Fruit fly (Drosophila melanogaster) whole organism, prepupa: ENCODE data around the gene CG13315.

ENCODE experiments used
- Blimp-1 ChIP-seq: fragments of 200-800 bp; sonication (Bioruptor generic); optimal IDR thresholded peaks from 3 replicates; lab custom pipeline; 2017; ENCODE audit warnings: missing biosample characterization, missing genetic modification characterization, mild to moderate bottlenecking, moderate library complexity, missing genetic modification reagents
- CG10669 ChIP-seq: fragments of 200-800 bp; sonication (Bioruptor generic); optimal IDR thresholded peaks from 3 replicates; lab custom pipeline; 2018; ENCODE audit warnings: missing biosample characterization, mild to moderate bottlenecking, missing genetic modification characterization, moderate library complexity
- CG11294 ChIP-seq: fragments of 200-800 bp; sonication (Bioruptor generic); IDR thresholded peaks from 2 replicates; pipeline ENCODE4 v1.3.6; 2022; ENCODE audit warnings: missing biosample characterization, missing genetic modification characterization
- CG11762 ChIP-seq: fragments of 200-800 bp; sonication (Bioruptor generic); optimal IDR thresholded peaks from 3 replicates; lab custom pipeline; 2016; ENCODE audit warnings: missing biosample characterization, missing genetic modification characterization; ENCODE audit not compliant: insufficient read depth
- CG11902 ChIP-seq: fragments of 200-800 bp; sonication (Bioruptor generic); optimal IDR thresholded peaks from 3 replicates; lab custom pipeline; 2016; ENCODE audit warnings: missing biosample characterization, missing genetic modification characterization
- CG15336 ChIP-seq: fragments of 200-800 bp; sonication (Bioruptor generic); IDR thresholded peaks from 2 replicates; pipeline ENCODE4 v1.3.6; 2022; ENCODE audit warnings: missing biosample characterization, missing genetic modification characterization
- CG1621 ChIP-seq: fragments of 200-800 bp; sonication (Bioruptor generic); optimal IDR thresholded peaks from 3 replicates; lab custom pipeline; 2018; ENCODE audit warnings: missing biosample characterization, mild to moderate bottlenecking, missing genetic modification characterization
- CG16779 ChIP-seq: fragments of 200-800 bp; sonication (Bioruptor generic); optimal IDR thresholded peaks from 3 replicates; lab custom pipeline; 2017; ENCODE audit warnings: missing biosample characterization, mild to moderate bottlenecking, missing genetic modification characterization
- CG3032 ChIP-seq: fragments of 200-800 bp; optimal IDR thresholded peaks from 2 replicates; lab custom pipeline; 2019; ENCODE audit warnings: missing biosample characterization, mild to moderate bottlenecking, missing genetic modification characterization, moderate library complexity
- CG32006 ChIP-seq: fragments of 200-800 bp; sonication (Bioruptor generic); optimal IDR thresholded peaks from 3 replicates; lab custom pipeline; 2017; ENCODE audit warnings: missing biosample characterization, mild to moderate bottlenecking, missing genetic modification characterization
- CG34406 ChIP-seq: fragments of 200-800 bp; sonication (Bioruptor generic); optimal IDR thresholded peaks from 3 replicates; lab custom pipeline; 2016; ENCODE audit warnings: missing biosample characterization, missing genetic modification characterization
- CG3919 ChIP-seq: fragments of 200-800 bp; sonication (Bioruptor generic); optimal IDR thresholded peaks from 3 replicates; lab custom pipeline; 2016; ENCODE audit warnings: missing biosample characterization, missing genetic modification characterization
- CG4318 ChIP-seq: fragments of 200-800 bp; sonication (Bioruptor generic); optimal IDR thresholded peaks from 3 replicates; lab custom pipeline; 2017; ENCODE audit warnings: missing biosample characterization, mild to moderate bottlenecking, missing genetic modification characterization
- CG6163 ChIP-seq: fragments of 200-800 bp; sonication (Bioruptor generic); IDR thresholded peaks from 3 replicates; pipeline ENCODE4 v1.3.6; 2022; ENCODE audit warnings: missing biosample characterization, missing genetic modification characterization
- CG6276 ChIP-seq: fragments of 200-800 bp; sonication (Bioruptor generic); optimal IDR thresholded peaks from 2 replicates; lab custom pipeline; 2017; ENCODE audit warnings: missing biosample characterization, mild to moderate bottlenecking, missing genetic modification characterization
- CG6808 ChIP-seq: fragments of 200-800 bp; sonication (Bioruptor generic); optimal IDR thresholded peaks from 3 replicates; lab custom pipeline; 2017; ENCODE audit warnings: missing biosample characterization, missing genetic modification characterization, mild to moderate bottlenecking, moderate library complexity, missing genetic modification reagents
- CG6854 ChIP-seq: fragments of 200-800 bp; sonication (Bioruptor generic); optimal IDR thresholded peaks from 2 replicates; lab custom pipeline; 2017; ENCODE audit warnings: missing biosample characterization, mild to moderate bottlenecking, missing genetic modification characterization
- CG7368 ChIP-seq: fragments of 200-800 bp; sonication (Bioruptor generic); optimal IDR thresholded peaks from 3 replicates; lab custom pipeline; 2016; ENCODE audit warnings: missing biosample characterization, missing genetic modification characterization
- CG8119 ChIP-seq: fragments of 200-800 bp; sonication (Bioruptor generic); IDR thresholded peaks from 3 replicates; pipeline ENCODE4 v1.3.6; 2022; ENCODE audit warnings: missing biosample characterization, missing genetic modification characterization
- CG8319 ChIP-seq: fragments of 200-800 bp; sonication (Bioruptor generic); optimal IDR thresholded peaks from 3 replicates; lab custom pipeline; 2016; ENCODE audit warnings: missing biosample characterization, missing genetic modification characterization
- CG8632 ChIP-seq: fragments of 200-800 bp; sonication (Bioruptor generic); optimal IDR thresholded peaks from 3 replicates; lab custom pipeline; 2016; ENCODE audit warnings: missing biosample characterization, missing genetic modification characterization
- CG9139 ChIP-seq: fragments of 200-800 bp; sonication (Bioruptor generic); optimal IDR thresholded peaks from 3 replicates; lab custom pipeline; 2017; ENCODE audit warnings: missing biosample characterization, mild to moderate bottlenecking, missing genetic modification characterization
- Eip75B ChIP-seq: fragments of 200-800 bp; sonication (Bioruptor generic); optimal IDR thresholded peaks from 3 replicates; lab custom pipeline; 2016; ENCODE audit warnings: missing biosample characterization, missing genetic modification characterization
- Eip78C ChIP-seq: fragments of 200-800 bp; sonication (Bioruptor generic); peaks from one replicate; lab custom pipeline; 2016; ENCODE audit warnings: missing biosample characterization, missing genetic modification characterization
- Eip93F ChIP-seq: fragments of 200-800 bp; sonication (Bioruptor generic); optimal IDR thresholded peaks from 2 replicates; lab custom pipeline; 2016; ENCODE audit warnings: missing biosample characterization, mild to moderate bottlenecking, missing genetic modification characterization
- Ets96B ChIP-seq: fragments of 200-800 bp; optimal IDR thresholded peaks from 2 replicates; lab custom pipeline; 2019; ENCODE audit warnings: missing biosample characterization, mild to moderate bottlenecking, missing genetic modification characterization, moderate library complexity
- Hr38 ChIP-seq: sonication (Bioruptor generic); optimal IDR thresholded peaks from 2 replicates; lab custom pipeline; 2016; ENCODE audit warnings: missing biosample characterization, missing genetic modification characterization
- Hr4 ChIP-seq: fragments of 200-800 bp; sonication (Bioruptor generic); optimal IDR thresholded peaks from 3 replicates; lab custom pipeline; 2016; ENCODE audit warnings: missing biosample characterization, missing genetic modification characterization
- Lpt ChIP-seq: fragments of 200-800 bp; sonication (Bioruptor generic); optimal IDR thresholded peaks from 3 replicates; lab custom pipeline; 2016; ENCODE audit warnings: missing biosample characterization, missing genetic modification characterization
- Met ChIP-seq: fragments of 200-800 bp; sonication (Bioruptor generic); optimal IDR thresholded peaks from 3 replicates; lab custom pipeline; 2016; ENCODE audit warnings: missing biosample characterization, missing genetic modification characterization
- OdsH ChIP-seq: fragments of 200-800 bp; sonication (Bioruptor generic); optimal IDR thresholded peaks from 3 replicates; lab custom pipeline; 2016; ENCODE audit warnings: missing biosample characterization, missing genetic modification characterization
- Sox102F ChIP-seq: fragments of 200-800 bp; sonication (Bioruptor generic); optimal IDR thresholded peaks from 2 replicates; lab custom pipeline; 2016; ENCODE audit warnings: missing biosample characterization, mild to moderate bottlenecking, missing genetic modification characterization
- Sox14 ChIP-seq: fragments of 200-800 bp; sonication (Bioruptor generic); optimal IDR thresholded peaks from 3 replicates; lab custom pipeline; 2016; ENCODE audit warnings: missing biosample characterization, missing genetic modification characterization
- Sox15 ChIP-seq: fragments of 200-800 bp; sonication (Bioruptor generic); optimal IDR thresholded peaks from 3 replicates; lab custom pipeline; 2016; ENCODE audit warnings: missing biosample characterization, missing genetic modification characterization
- achi ChIP-seq: fragments of 200-800 bp; sonication (Bioruptor generic); optimal IDR thresholded peaks from 3 replicates; lab custom pipeline; 2016; ENCODE audit warnings: missing biosample characterization, missing genetic modification characterization
- acj6 ChIP-seq: fragments of 200-800 bp; sonication (Bioruptor generic); optimal IDR thresholded peaks from 3 replicates; lab custom pipeline; 2016; ENCODE audit warnings: missing biosample characterization, missing genetic modification characterization
- cyc ChIP-seq: fragments of 200-800 bp; sonication (Bioruptor generic); optimal IDR thresholded peaks from 3 replicates; lab custom pipeline; 2016; ENCODE audit warnings: missing biosample characterization, missing genetic modification characterization
- dac ChIP-seq: fragments of 200-800 bp; sonication (Bioruptor generic); optimal IDR thresholded peaks from 2 replicates; lab custom pipeline; 2017; ENCODE audit warnings: missing biosample characterization, mild to moderate bottlenecking, missing genetic modification characterization
- dsx ChIP-seq: fragments of 200-800 bp; optimal IDR thresholded peaks from 3 replicates; lab custom pipeline; 2019; ENCODE audit warnings: missing biosample characterization, mild to moderate bottlenecking, missing genetic modification characterization, moderate library complexity; ENCODE audit not compliant: poor library complexity, severe bottlenecking
- eg ChIP-seq: fragments of 200-800 bp; sonication (Bioruptor generic); IDR thresholded peaks from 3 replicates; pipeline ENCODE4 v1.3.6; 2022; ENCODE audit warnings: missing biosample characterization, missing genetic modification characterization
- esn ChIP-seq: fragments of 200-800 bp; sonication (Bioruptor generic); optimal IDR thresholded peaks from 2 replicates; lab custom pipeline; 2016; ENCODE audit warnings: missing biosample characterization, mild to moderate bottlenecking, missing genetic modification characterization, moderate library complexity
- fd59A ChIP-seq: fragments of 200-800 bp; sonication (Bioruptor generic); optimal IDR thresholded peaks from 2 replicates; lab custom pipeline; 2017; ENCODE audit warnings: missing biosample characterization, mild to moderate bottlenecking, missing genetic modification characterization, missing genetic modification reagents
- fd85E ChIP-seq: fragments of 200-800 bp; sonication (Bioruptor generic); optimal IDR thresholded peaks from 3 replicates; lab custom pipeline; 2016; ENCODE audit warnings: missing biosample characterization, missing genetic modification characterization
- lz ChIP-seq: fragments of 200-800 bp; sonication (Bioruptor generic); optimal IDR thresholded peaks from 3 replicates; lab custom pipeline; 2016; ENCODE audit warnings: missing biosample characterization, missing genetic modification characterization
- salr ChIP-seq, 2 experiments: fragments of 200-800 bp; sonication (Bioruptor generic); optimal IDR thresholded peaks; 3 replicates each; lab custom pipeline; 2016 to 2018; ENCODE audit warnings: missing biosample characterization in 2 of 2, missing genetic modification characterization in 2 of 2, mild to moderate bottlenecking in 1 of 2
- spab ChIP-seq: fragments of 200-800 bp; sonication (Bioruptor generic); optimal IDR thresholded peaks from 2 replicates; lab custom pipeline; 2017; ENCODE audit warnings: missing biosample characterization, mild to moderate bottlenecking, missing genetic modification characterization, missing genetic modification reagents
- ss ChIP-seq, 2 experiments: fragments of 200-800 bp; sonication (Bioruptor generic); optimal IDR thresholded peaks; 2 replicates in 1 of 2; 3 replicates in 1 of 2; lab custom pipeline; 2017 to 2018; ENCODE audit warnings: mild to moderate bottlenecking in 2 of 2, missing biosample characterization in 2 of 2, missing genetic modification characterization in 2 of 2, moderate library complexity in 1 of 2
- topi ChIP-seq: fragments of 200-800 bp; sonication (Bioruptor generic); optimal IDR thresholded peaks from 3 replicates; lab custom pipeline; 2016; ENCODE audit warnings: missing biosample characterization, missing genetic modification characterization

CG13315 gene

dm6 chr3L:9064976-9065761 lies 31.5 kb upstream of the CG13315 start (continued):
- TF ChIP-seq Hr38 (no peak), Sox14 (GFP tag; lab: Kevin White, UChicago) (peak; percentile 52), CG4318 (GFP tag; lab: Kevin White, UChicago) (peak; percentile 47), Met (GFP tag; lab: Kevin White, UChicago) (peak; percentile 22), CG10669 (GFP tag; lab: Kevin White, UChicago) (no peak), CG3919 (GFP tag; lab: Kevin White, UChicago) (peak; percentile 39), fd59A (GFP tag; lab: Kevin White, UChicago) (no peak), Eip78C (GFP tag; lab: Kevin White, UChicago) (peak; percentile 84), fd85E (GFP tag; lab: Kevin White, UChicago) (no peak), Eip75B (GFP tag; lab: Kevin White, UChicago) (peak; percentile 43), CG6276 (GFP tag; lab: Kevin White, UChicago) (peak; percentile 70), topi (GFP tag; lab: Kevin White, UChicago) (peak; percentile 34), CG15336 (peak; percentile 80), CG11902 (GFP tag; lab: Kevin White, UChicago) (no peak), CG11294 (GFP tag; lab: Robert Waterston, UW) (peak; percentile 74; the same call in 1 of the 2 replicates), Ets96B (tag; lab: Kevin White, UChicago) (peak; percentile 4), dac (GFP tag; lab: Kevin White, UChicago) (no peak), salr (GFP tag; optimal IDR thresholded peaks at IDR 0.05; lab: Kevin White, UChicago) (peak in 1 of 2 experiments; percentile 77), CG8119 (peak; percentile 80), lz (peak; percentile 7), acj6 (peak; percentile 41), Lpt (peak; percentile 37), OdsH (GFP tag; lab: Kevin White, UChicago) (peak; percentile 60), CG6854 (GFP tag; lab: Kevin White, UChicago) (no peak), CG32006 (GFP tag; lab: Kevin White, UChicago) (peak; percentile 71), CG7368 (GFP tag; lab: Kevin White, UChicago) (no peak), CG34406 (GFP tag; lab: Kevin White, UChicago) (peak; percentile 20), CG6163 (GFP tag; lab: Robert Waterston, UW) (peak; percentile 61; the same call in 1 of the 3 replicates), ss (GFP tag; optimal IDR thresholded peaks at IDR 0.05; lab: Kevin White, UChicago) (no peak), Sox15 (GFP tag; lab: Kevin White, UChicago) (no peak), Sox102F (no peak), CG1621 (tag; lab: Kevin White, UChicago) (no peak), cyc (GFP tag; lab: Kevin White, UChicago) (no peak), CG8319 (no peak)

DNA sequence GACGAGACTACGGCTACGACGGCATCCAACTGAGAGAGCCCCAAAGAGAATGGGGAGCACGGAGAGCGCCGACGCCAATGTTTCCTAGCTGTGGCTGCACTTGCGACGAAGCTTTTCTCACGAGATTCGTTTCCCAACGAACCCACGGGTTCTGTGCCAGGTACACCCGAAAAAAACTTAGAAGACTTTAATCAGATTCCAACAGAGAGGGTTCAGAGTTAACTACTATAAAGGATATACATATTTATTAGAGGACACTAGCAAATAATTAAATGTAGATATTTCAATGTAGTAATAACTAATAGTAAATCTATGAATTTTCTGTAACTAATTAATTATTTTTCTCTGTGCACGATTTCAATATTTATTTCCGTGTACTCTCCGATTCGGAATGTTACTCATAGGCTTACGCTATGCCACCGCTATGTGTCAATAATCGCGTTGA lies 30.7 kb upstream of the CG13315 start, which contains the start of gene Argk1:
Gene Argk1 (minus strand): TSS at position 31 of the 445 bp plus-strand sequence.
- no peak for TF ChIP-seq CG16779
- TF ChIP-seq spab (GFP tag; lab: Kevin White, UChicago), result no peak
- peak; percentile 76 for TF ChIP-seq CG32006 (GFP tag; lab: Kevin White, UChicago)
- peak; percentile 82 for TF ChIP-seq CG8119
- peak; percentile 49 for TF ChIP-seq acj6
- peak; percentile 28 for TF ChIP-seq dsx (GFP tag; lab: Kevin White, UChicago)
- peak; percentile 64; the same call in 2 of the 3 replicates for TF ChIP-seq CG6163 (GFP tag; lab: Robert Waterston, UW)
- peak; percentile 89 for TF ChIP-seq eg (GFP tag; lab: Robert Waterston, UW)
- TF ChIP-seq CG3032 (tag; lab: Kevin White, UChicago), result peak; percentile 59
- no peak for TF ChIP-seq CG10669 (GFP tag; lab: Kevin White, UChicago)
- no peak for TF ChIP-seq CG11902 (GFP tag; lab: Kevin White, UChicago)
- no peak for TF ChIP-seq Blimp-1
- TF ChIP-seq Hr4, result peak; percentile 83
- TF ChIP-seq Eip93F (GFP tag; lab: Kevin White, UChicago), result no peak
- TF ChIP-seq fd85E (GFP tag; lab: Kevin White, UChicago), result no peak
- TF ChIP-seq ss (GFP tag; optimal IDR thresholded peaks at IDR 0.05; lab: Kevin White, UChicago), result no peak
- TF ChIP-seq achi (GFP tag; lab: Kevin White, UChicago), result peak; percentile 51
- no peak for TF ChIP-seq Sox102F
- TF ChIP-seq Eip75B (GFP tag; lab: Kevin White, UChicago), result no peak
- peak; percentile 22 for TF ChIP-seq esn
- TF ChIP-seq CG6808, result no peak
- peak; percentile 12 for TF ChIP-seq CG8632 (GFP tag; lab: Kevin White, UChicago)
- no peak for TF ChIP-seq CG11762 (GFP tag; lab: Kevin White, UChicago)
- TF ChIP-seq CG9139 (GFP tag; lab: Kevin White, UChicago), result no peak
